Worm (Caenorhabditis elegans): ENCODE data around the gene C56G2.22.
A peak's percentile ranks its signal among the peaks of the same experiment; 100 is the strongest.

Gene C56G2.22

ce11 chrIII:6307832-6308231 lies 38.4 kb upstream of the C56G2.22 start:
- TF ChIP-seq ces-1 (GFP tag; optimal IDR thresholded peaks at IDR 0.05) = peak; percentile 82
- TF ChIP-seq ceh-83 (GFP tag; optimal IDR thresholded peaks at IDR 0.05) = no peak

ce11 chrIII:6309066-6309465 lies 37.2 kb upstream of the C56G2.22 start, which contains the start of gene gar-2:
TSS of gene gar-2 (plus strand) at chrIII:6309366.
- no peak for TF ChIP-seq elt-3 (tag; optimal IDR thresholded peaks at IDR 0.05)
- no peak for TF ChIP-seq bed-3 (GFP tag; optimal IDR thresholded peaks at IDR 0.05)
- no peak for TF ChIP-seq flh-1 (GFP tag; optimal IDR thresholded peaks at IDR 0.05)
- TF ChIP-seq sptf-1 (tag; optimal IDR thresholded peaks at IDR 0.05) = no peak
- TF ChIP-seq mls-2 (tag; optimal IDR thresholded peaks at IDR 0.05) = no peak
- no peak for TF ChIP-seq ceh-39 (tag; optimal IDR thresholded peaks at IDR 0.05)

ce11 chrIII:6310352-6310751 lies 35.9 kb upstream of the C56G2.22 start:
- peak; percentile 89 for TF ChIP-seq ces-1 (GFP tag; optimal IDR thresholded peaks at IDR 0.05)
- no peak for TF ChIP-seq unc-120 (tag; optimal IDR thresholded peaks at IDR 0.05; ENCODE audit: poor library complexity, severe bottlenecking)

ce11 chrIII:6311452-6311851 lies 34.8 kb upstream of the C56G2.22 start:
- TF ChIP-seq nhr-237 (tag; optimal IDR thresholded peaks at IDR 0.05) (no peak), lin-32 (GFP tag; optimal IDR thresholded peaks at IDR 0.05) (no peak), M03D4.4 (tag; optimal IDR thresholded peaks at IDR 0.05) (no peak), ceh-43 (GFP tag; optimal IDR thresholded peaks at IDR 0.05) (no peak), ces-1 (GFP tag; optimal IDR thresholded peaks at IDR 0.05) (no peak), drap-1 (GFP tag; optimal IDR thresholded peaks at IDR 0.05) (no peak), sptf-1 (tag; optimal IDR thresholded peaks at IDR 0.05) (no peak), blmp-1 (tag; optimal IDR thresholded peaks at IDR 0.05) (no peak), sem-2 (GFP tag; optimal IDR thresholded peaks at IDR 0.05) (no peak), ceh-83 (GFP tag; optimal IDR thresholded peaks at IDR 0.05) (no peak), mls-2 (tag; optimal IDR thresholded peaks at IDR 0.05) (no peak), mep-1 (tag; optimal IDR thresholded peaks at IDR 0.05) (no peak)

ce11 chrIII:6312244-6312643 lies 34.0 kb upstream of the C56G2.22 start:
- TF ChIP-seq mep-1 (tag; optimal IDR thresholded peaks at IDR 0.05) = no peak
- no peak for TF ChIP-seq ceh-43 (GFP tag; optimal IDR thresholded peaks at IDR 0.05)
- peak; percentile 16 for TF ChIP-seq ces-1 (GFP tag; optimal IDR thresholded peaks at IDR 0.05)

ce11 chrIII:6315515-6315914 lies 30.7 kb upstream of the C56G2.22 start:
- TF ChIP-seq snpc-4 (tag; optimal IDR thresholded peaks at IDR 0.05) = no peak
- TF ChIP-seq ces-1 (GFP tag; optimal IDR thresholded peaks at IDR 0.05) = no peak
- no peak for TF ChIP-seq ham-2 (GFP tag; optimal IDR thresholded peaks at IDR 0.05)
- no peak for TF ChIP-seq drap-1 (GFP tag; optimal IDR thresholded peaks at IDR 0.05)
- TF ChIP-seq unc-39 (tag; optimal IDR thresholded peaks at IDR 0.05) = no peak
- TF ChIP-seq mls-2 (tag; optimal IDR thresholded peaks at IDR 0.05) = no peak
- TF ChIP-seq elt-3 (tag; optimal IDR thresholded peaks at IDR 0.05) = no peak

ce11 chrIII:6316795-6317194 lies 29.5 kb upstream of the C56G2.22 start:
- TF ChIP-seq lin-13 (tag; optimal IDR thresholded peaks at IDR 0.05) (no peak), tbx-8 (GFP tag; optimal IDR thresholded peaks at IDR 0.05) (no peak), lsy-2 (tag; optimal IDR thresholded peaks at IDR 0.05) (no peak), lin-32 (GFP tag; optimal IDR thresholded peaks at IDR 0.05) (no peak), nhr-237 (tag; optimal IDR thresholded peaks at IDR 0.05) (no peak)

- TF ChIP-seq ces-1 (GFP tag; optimal IDR thresholded peaks at IDR 0.05) (peak; percentile 98), mab-5 (tag; optimal IDR thresholded peaks at IDR 0.05) (no peak)
Measured at ce11 chrIII:6317345-6317744, 28.9 kb upstream of the C56G2.22 start.

- TF ChIP-seq nhr-28 (tag; optimal IDR thresholded peaks at IDR 0.05) (no peak), ceh-43 (GFP tag; optimal IDR thresholded peaks at IDR 0.05) (no peak), nhr-237 (tag; optimal IDR thresholded peaks at IDR 0.05) (no peak), lsy-2 (tag; optimal IDR thresholded peaks at IDR 0.05) (no peak), mab-5 (tag; optimal IDR thresholded peaks at IDR 0.05) (no peak), elt-3 (tag; optimal IDR thresholded peaks at IDR 0.05) (no peak), elt-1 (tag; optimal IDR thresholded peaks at IDR 0.05; ENCODE audit: borderline replicate concordance, insufficient read depth) (no peak), nhr-12 (tag; optimal IDR thresholded peaks at IDR 0.05) (no peak), nhr-76 (tag; optimal IDR thresholded peaks at IDR 0.05) (no peak), ham-2 (GFP tag; optimal IDR thresholded peaks at IDR 0.05) (no peak)
Measured at ce11 chrIII:6324139-6324538, 22.1 kb upstream of the C56G2.22 start, which contains the start of gene C56G2.5. TSS of gene C56G2.5 (minus strand) at chrIII:6324239.
